Worm (Caenorhabditis elegans) whole organism, L2 larva: Measurements from ENCODE around the gene thn-1.
A peak's percentile ranks its signal among the peaks of the same experiment; 100 is the strongest.

Experiments
- C34F6.9 ChIP-seq: fragments of 150-350 bp; optimal IDR thresholded peaks from 2 replicates; lab custom pipeline; 2014; ENCODE audit warnings: missing biosample characterization, missing genetic modification characterization
- R02D3.7 ChIP-seq: fragments of 150-350 bp; optimal IDR thresholded peaks from 2 replicates; lab custom pipeline; 2014; ENCODE audit warnings: missing biosample characterization, missing genetic modification characterization
- Y55F3AM.14 ChIP-seq: fragments of 200-800 bp; sonication (Bioruptor generic); optimal IDR thresholded peaks from 2 replicates; lab custom pipeline; 2018; ENCODE audit warnings: mild to moderate bottlenecking, missing genetic modification characterization, missing compliant biosample characterization
- alr-1 ChIP-seq: fragments of 150-350 bp; optimal IDR thresholded peaks from 2 replicates; lab custom pipeline; 2014; ENCODE audit warnings: missing biosample characterization, missing genetic modification characterization
- ceh-16 ChIP-seq: fragments of 150-350 bp; optimal IDR thresholded peaks from 2 replicates; lab custom pipeline; 2014; ENCODE audit warnings: missing biosample characterization, missing genetic modification characterization
- ceh-82 ChIP-seq: fragments of 150-350 bp; optimal IDR thresholded peaks from 2 replicates; lab custom pipeline; 2014; ENCODE audit warnings: missing biosample characterization, missing genetic modification characterization
- crh-2 ChIP-seq: sonication (generic microtip); optimal IDR thresholded peaks from 2 replicates; lab custom pipeline; 2017; ENCODE audit warnings: missing biosample characterization, missing genetic modification characterization
- egl-27 ChIP-seq: sonication (generic microtip); optimal IDR thresholded peaks from 3 replicates; lab custom pipeline; 2017; ENCODE audit warnings: missing biosample characterization, missing genetic modification reagents, missing genetic modification characterization
- elt-1 ChIP-seq: fragments of 150-350 bp; optimal IDR thresholded peaks from 2 replicates; lab custom pipeline; 2014; ENCODE audit warnings: missing biosample characterization, missing genetic modification characterization
- elt-3 ChIP-seq: sonication (generic microtip); optimal IDR thresholded peaks from 2 replicates; lab custom pipeline; 2017; ENCODE audit warnings: missing biosample characterization, missing genetic modification characterization
- fos-1 ChIP-seq: fragments of 150-350 bp; optimal IDR thresholded peaks from 2 replicates; lab custom pipeline; 2014; ENCODE audit warnings: missing biosample characterization, missing genetic modification characterization
- gmeb-1 ChIP-seq: fragments of 150-350 bp; optimal IDR thresholded peaks from 2 replicates; lab custom pipeline; 2014; ENCODE audit warnings: missing biosample characterization, missing genetic modification characterization
- lin-11 ChIP-seq: fragments of 150-350 bp; sonication (generic microtip); optimal IDR thresholded peaks from 2 replicates; lab custom pipeline; 2014; ENCODE audit warnings: missing biosample characterization, missing genetic modification characterization, inconsistent platforms, mixed read lengths
- lin-13 ChIP-seq: fragments of 150-350 bp; optimal IDR thresholded peaks from 2 replicates; lab custom pipeline; 2014; ENCODE audit warnings: missing biosample characterization, missing genetic modification reagents, missing genetic modification characterization
- lin-39 ChIP-seq: fragments of 150-350 bp; optimal IDR thresholded peaks from 2 replicates; lab custom pipeline; 2014; ENCODE audit warnings: missing biosample characterization, missing genetic modification reagents, missing genetic modification characterization
- mab-5 ChIP-seq: fragments of 150-350 bp; optimal IDR thresholded peaks from 2 replicates; lab custom pipeline; 2014; ENCODE audit warnings: missing biosample characterization, missing genetic modification characterization
- mbf-1 ChIP-seq: sonication (generic microtip); optimal IDR thresholded peaks from 2 replicates; lab custom pipeline; 2017; ENCODE audit warnings: missing biosample characterization, missing genetic modification characterization
- mdl-1 ChIP-seq, 2 experiments: fragments of 150-350 bp in 1 of 2; sonication (generic microtip) in 1 of 2; optimal IDR thresholded peaks; 2 replicates each; lab custom pipeline; 2017; ENCODE audit warnings: missing biosample characterization in 2 of 2, missing genetic modification characterization in 2 of 2
- nhr-10 ChIP-seq: sonication (generic microtip); optimal IDR thresholded peaks from 2 replicates; lab custom pipeline; 2017; ENCODE audit warnings: missing biosample characterization, missing genetic modification characterization
- nhr-12 ChIP-seq: fragments of 150-350 bp; optimal IDR thresholded peaks from 2 replicates; lab custom pipeline; 2014; ENCODE audit warnings: missing biosample characterization, missing genetic modification characterization
- nhr-129 ChIP-seq: fragments of 150-350 bp; optimal IDR thresholded peaks from 2 replicates; lab custom pipeline; 2014; ENCODE audit warnings: missing biosample characterization, missing genetic modification characterization
- nhr-23 ChIP-seq: fragments of 150-350 bp; optimal IDR thresholded peaks from 2 replicates; lab custom pipeline; 2014; ENCODE audit warnings: missing biosample characterization, missing genetic modification reagents, missing genetic modification characterization
- nhr-237 ChIP-seq: fragments of 150-350 bp; optimal IDR thresholded peaks from 2 replicates; lab custom pipeline; 2014; ENCODE audit warnings: missing biosample characterization, missing genetic modification characterization
- nhr-25 ChIP-seq: fragments of 150-350 bp; sonication (generic microtip); optimal IDR thresholded peaks from 3 replicates; lab custom pipeline; 2014; ENCODE audit warnings: missing biosample characterization, missing genetic modification characterization
- nhr-6 ChIP-seq: fragments of 150-350 bp; optimal IDR thresholded peaks from 2 replicates; lab custom pipeline; 2014; ENCODE audit warnings: missing biosample characterization, missing genetic modification characterization
- nhr-77 ChIP-seq: fragments of 150-350 bp; optimal IDR thresholded peaks from 2 replicates; lab custom pipeline; 2014; ENCODE audit warnings: missing biosample characterization, missing genetic modification characterization
- peb-1 ChIP-seq: fragments of 150-350 bp; optimal IDR thresholded peaks from 2 replicates; lab custom pipeline; 2014; ENCODE audit warnings: missing biosample characterization, missing genetic modification characterization
- sem-4 ChIP-seq: fragments of 150-350 bp; optimal IDR thresholded peaks from 2 replicates; lab custom pipeline; 2014; ENCODE audit warnings: missing biosample characterization, missing genetic modification reagents, missing genetic modification characterization
- skn-1 ChIP-seq: sonication (generic microtip); optimal IDR thresholded peaks from 2 replicates; lab custom pipeline; 2017; ENCODE audit warnings: missing biosample characterization, missing genetic modification characterization
- sma-3 ChIP-seq: sonication (generic microtip); optimal IDR thresholded peaks from 2 replicates; lab custom pipeline; 2016; ENCODE audit warnings: missing genetic modification reagents, missing genetic modification characterization, missing compliant biosample characterization
- sma-9 ChIP-seq, 2 experiments: fragments of 150-350 bp in 1 of 2; sonication (generic microtip) in 1 of 2; optimal IDR thresholded peaks; 2 replicates each; lab custom pipeline; 2014 to 2016; ENCODE audit warnings: missing genetic modification characterization in 2 of 2, mild to moderate bottlenecking in 1 of 2, missing biosample characterization in 1 of 2, missing compliant biosample characterization in 1 of 2, missing genetic modification reagents in 1 of 2, moderate library complexity in 1 of 2
- unc-39 ChIP-seq: fragments of 150-350 bp; optimal IDR thresholded peaks from 2 replicates; lab custom pipeline; 2014; ENCODE audit warnings: missing biosample characterization, missing genetic modification characterization
- unc-55 ChIP-seq: fragments of 150-350 bp; sonication (generic microtip); optimal IDR thresholded peaks from 3 replicates; lab custom pipeline; 2014; ENCODE audit warnings: missing biosample characterization, missing genetic modification reagents, missing genetic modification characterization
- unc-62 ChIP-seq: fragments of 150-350 bp; optimal IDR thresholded peaks from 2 replicates; lab custom pipeline; 2014; ENCODE audit warnings: missing biosample characterization, missing genetic modification reagents, missing genetic modification characterization
- zag-1 ChIP-seq: fragments of 150-350 bp; optimal IDR thresholded peaks from 2 replicates; lab custom pipeline; 2014; ENCODE audit warnings: missing biosample characterization, missing genetic modification characterization
- ztf-1 ChIP-seq: fragments of 200-800 bp; sonication (Bioruptor generic); conservative IDR thresholded peaks from 2 replicates; pipeline ENCODE4 v1.3.6; 2022; ENCODE audit warnings: missing genetic modification characterization, missing compliant biosample characterization
- ztf-11 ChIP-seq: sonication (generic microtip); optimal IDR thresholded peaks from 2 replicates; lab custom pipeline; 2017; ENCODE audit warnings: missing biosample characterization, missing genetic modification characterization
- ztf-4 ChIP-seq: fragments of 150-350 bp; optimal IDR thresholded peaks from 2 replicates; lab custom pipeline; 2014; ENCODE audit warnings: missing biosample characterization, missing genetic modification characterization

The thn-1 gene

DNA sequence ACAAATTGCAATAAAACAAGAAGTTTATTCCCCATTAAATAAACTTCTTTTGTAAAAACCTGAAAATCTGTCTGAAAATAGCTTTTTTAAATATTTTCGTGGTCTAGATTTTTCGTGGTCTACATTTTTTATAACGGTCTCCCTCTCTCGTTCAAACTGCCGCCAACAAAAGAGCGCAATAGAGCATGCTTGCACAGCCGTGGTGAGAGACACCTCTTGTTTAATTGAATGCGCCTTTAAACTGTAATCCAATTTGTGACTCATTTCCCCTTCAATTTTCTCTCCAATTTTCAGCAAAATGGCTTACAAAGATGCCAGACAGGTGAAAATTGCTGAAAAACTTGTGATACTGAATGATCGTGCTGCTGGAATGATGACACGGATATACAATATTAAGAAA lies 24.3 kb downstream of the thn-1 start, which contains the start of gene gex-3 (continued):
- TF ChIP-seq nhr-10 (tag; lab: Kevin White, UChicago): no peak
- no peak for TF ChIP-seq nhr-77 (tag; lab: Kevin White, UChicago)
- TF ChIP-seq nhr-237 (tag; lab: Kevin White, UChicago): no peak
- no peak for TF ChIP-seq elt-1
- TF ChIP-seq nhr-129 (tag; lab: Kevin White, UChicago): peak; percentile 99
- no peak for TF ChIP-seq nhr-6
- TF ChIP-seq sma-9 (GFP tag; optimal IDR thresholded peaks at IDR 0.05; lab: Kevin White, UChicago): peak; percentile 81
- no peak for TF ChIP-seq sma-9 (tag; optimal IDR thresholded peaks at IDR 0.05; lab: Kevin White, UChicago)
- no peak for TF ChIP-seq Y55F3AM.14 (GFP tag; lab: Kevin White, UChicago)
- no peak for TF ChIP-seq ztf-1 (GFP tag; lab: Robert Waterston, UW)
- no peak for TF ChIP-seq alr-1 (tag; lab: Kevin White, UChicago)
- TF ChIP-seq sem-4 (tag; lab: Kevin White, UChicago): peak; percentile 72
- no peak for TF ChIP-seq lin-39
- peak; percentile 80 for TF ChIP-seq fos-1 (tag; lab: Kevin White, UChicago)
- TF ChIP-seq C34F6.9 (tag; lab: Kevin White, UChicago): peak; percentile 85
- no peak for TF ChIP-seq nhr-12 (tag; lab: Kevin White, UChicago)
- no peak for TF ChIP-seq peb-1 (tag; lab: Kevin White, UChicago)
- TF ChIP-seq unc-39: no peak
- TF ChIP-seq nhr-23: no peak
- TF ChIP-seq mbf-1 (tag; lab: Kevin White, UChicago): no peak
- peak; percentile 95 for TF ChIP-seq gmeb-1 (tag; lab: Kevin White, UChicago)
- no peak for TF ChIP-seq mdl-1 (tag; optimal IDR thresholded peaks at IDR 0.05; lab: Kevin White, UChicago)
- TF ChIP-seq unc-62 (GFP tag; lab: Kevin White, UChicago): no peak
- TF ChIP-seq ceh-16: peak; percentile 45

ce11 chrIV:12408625-12409024 lies 28.7 kb downstream of the thn-1 start, which contains the start of gene dsb-1:
Gene dsb-1, plus strand, starts transcription at chrIV:12408925.
- TF ChIP-seq zag-1 (tag; lab: Kevin White, UChicago) (no peak), Y55F3AM.14 (GFP tag; lab: Kevin White, UChicago) (no peak), skn-1 (tag; lab: Kevin White, UChicago) (no peak), egl-27 (tag; lab: Kevin White, UChicago) (no peak), crh-2 (tag; lab: Kevin White, UChicago) (no peak), lin-13 (GFP tag; lab: Kevin White, UChicago) (no peak), mab-5 (no peak), nhr-129 (tag; lab: Kevin White, UChicago) (no peak), lin-39 (no peak)

- no peak for TF ChIP-seq nhr-129 (tag; lab: Kevin White, UChicago)
- no peak for TF ChIP-seq nhr-237 (tag; lab: Kevin White, UChicago)
- TF ChIP-seq ceh-16: no peak
- TF ChIP-seq nhr-10 (tag; lab: Kevin White, UChicago): no peak
- TF ChIP-seq zag-1 (tag; lab: Kevin White, UChicago): no peak
- TF ChIP-seq nhr-6: no peak
- TF ChIP-seq C34F6.9 (tag; lab: Kevin White, UChicago): no peak
- no peak for TF ChIP-seq elt-3 (tag; lab: Kevin White, UChicago)
- TF ChIP-seq nhr-77 (tag; lab: Kevin White, UChicago): no peak
- no peak for TF ChIP-seq unc-55 (GFP tag; lab: Kevin White, UChicago)
- TF ChIP-seq ztf-4 (tag; lab: Kevin White, UChicago): no peak
- no peak for TF ChIP-seq lin-11 (tag; lab: Kevin White, UChicago)
- no peak for TF ChIP-seq nhr-25
- TF ChIP-seq elt-1: no peak
Observed at ce11 chrIV:12410167-12410566, 30.3 kb downstream of the thn-1 start, which contains the start of gene acl-13. Gene acl-13, plus strand, starts transcription at chrIV:12410467.

DNA sequence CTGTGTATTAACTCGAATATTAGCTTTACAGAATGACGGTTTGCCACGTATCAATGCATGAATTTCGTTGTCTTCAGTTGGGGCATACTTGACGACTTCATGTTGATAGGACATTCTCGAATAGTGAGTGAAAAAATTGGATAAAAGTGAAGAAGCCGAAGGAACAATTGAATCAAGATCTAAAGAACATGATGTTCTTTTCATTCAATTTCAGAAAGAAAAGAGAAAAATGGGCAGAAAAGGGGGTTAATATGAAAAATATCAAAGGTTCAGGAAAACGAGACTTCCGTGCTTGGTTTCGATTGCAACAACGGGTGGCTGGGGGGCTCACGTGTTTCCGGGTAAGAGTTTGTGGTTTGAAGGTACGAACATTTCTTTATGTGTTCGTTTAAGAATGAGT lies 34.7 kb downstream of the thn-1 start:
- TF ChIP-seq ztf-1 (GFP tag; lab: Robert Waterston, UW): no peak
- TF ChIP-seq R02D3.7 (tag; lab: Kevin White, UChicago): no peak
- no peak for TF ChIP-seq unc-55 (GFP tag; lab: Kevin White, UChicago)
- TF ChIP-seq ceh-82 (tag; lab: Kevin White, UChicago): no peak
- no peak for TF ChIP-seq sma-3
- TF ChIP-seq elt-3 (tag; lab: Kevin White, UChicago): no peak
- TF ChIP-seq crh-2 (tag; lab: Kevin White, UChicago): no peak
- no peak for TF ChIP-seq ztf-4 (tag; lab: Kevin White, UChicago)
- TF ChIP-seq nhr-129 (tag; lab: Kevin White, UChicago): no peak
- no peak for TF ChIP-seq unc-39
- TF ChIP-seq nhr-23: no peak
- no peak for TF ChIP-seq sma-9 (GFP tag; optimal IDR thresholded peaks at IDR 0.05; lab: Kevin White, UChicago)
- TF ChIP-seq sma-9 (tag; optimal IDR thresholded peaks at IDR 0.05; lab: Kevin White, UChicago): no peak
- TF ChIP-seq peb-1 (tag; lab: Kevin White, UChicago): no peak
- TF ChIP-seq nhr-6: no peak
- TF ChIP-seq nhr-10 (tag; lab: Kevin White, UChicago): no peak
- TF ChIP-seq ztf-11 (tag; lab: Kevin White, UChicago): no peak
- no peak for TF ChIP-seq elt-1
